Worm (Caenorhabditis elegans): ENCODE results near the gene tag-290.

DNA sequence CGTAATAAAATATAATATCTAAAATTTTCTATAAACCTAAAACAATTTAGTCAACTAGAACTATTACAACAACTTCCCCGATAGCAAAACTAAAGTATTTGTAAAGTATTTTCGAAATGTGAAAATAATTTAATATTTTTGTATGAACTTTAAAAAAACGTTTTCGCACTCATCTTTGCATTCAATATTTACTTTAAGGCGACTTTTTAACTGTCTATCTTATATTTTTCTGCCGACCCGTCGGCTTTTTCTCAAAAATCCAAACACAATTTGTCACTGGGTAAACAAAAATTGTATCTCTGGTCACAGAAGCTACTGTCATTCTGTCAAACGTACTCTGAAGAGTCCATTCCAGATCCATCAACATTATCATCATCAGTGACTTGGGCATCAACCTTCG lies 7.9 kb upstream of the tag-290 start:
- TF ChIP-seq B0310.2 (tag; optimal IDR thresholded peaks at IDR 0.05) (no peak), tbx-11 (GFP tag; IDR thresholded peaks at IDR 0.05) (no peak), ama-1 (optimal IDR thresholded peaks at IDR 0.05) (no peak), flt-1 (GFP tag; IDR thresholded peaks at IDR 0.05) (no peak), scrt-1 (GFP tag; IDR thresholded peaks at IDR 0.05) (no peak), pes-1 (GFP tag; IDR thresholded peaks at IDR 0.05) (no peak), tra-4 (tag; optimal IDR thresholded peaks at IDR 0.05) (no peak)

Measured in whole organism, early embryonic.